Worm (Caenorhabditis elegans): ENCODE results near the gene F20H11.4.

F20H11.4 gene

DNA sequence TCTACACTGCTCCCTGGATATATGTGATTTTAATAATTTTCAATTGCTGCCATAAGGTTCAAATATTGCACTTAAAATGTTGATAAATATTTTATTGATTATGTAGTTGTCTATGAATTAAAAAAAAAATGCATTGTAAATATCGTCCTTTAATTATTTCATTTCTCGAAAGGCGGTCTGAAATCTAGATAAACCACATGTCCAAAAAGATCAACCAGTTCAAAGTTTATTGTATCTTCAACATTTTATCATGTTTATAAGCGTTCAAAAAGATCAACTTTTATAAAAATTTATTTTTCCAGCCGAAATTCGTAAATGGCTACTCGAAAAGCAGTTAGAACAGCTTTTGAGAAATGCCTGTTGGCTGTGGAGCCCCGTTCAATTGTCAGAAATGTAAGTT, 11.5 kb downstream of the F20H11.4 start, which contains the start of gene C13B9.2 (continued):
- TF ChIP-seq snpc-1.1 (tag; optimal IDR thresholded peaks at IDR 0.05; ENCODE audit: insufficient read depth), result no peak

- TF ChIP-seq nhr-27 (tag; optimal IDR thresholded peaks at IDR 0.05) (no peak), lir-1 (GFP tag; conservative IDR thresholded peaks at IDR 0.05) (no peak), K11D2.4 (GFP tag; IDR thresholded peaks at IDR 0.05) (no peak), lin-40 (tag; optimal IDR thresholded peaks at IDR 0.05) (no peak), C17E4.6 (GFP tag; IDR thresholded peaks at IDR 0.05) (no peak), B0336.3 (GFP tag; IDR thresholded peaks at IDR 0.05) (no peak), Y67H2A.10 (GFP tag; conservative IDR thresholded peaks at IDR 0.05) (no peak), B0019.2 (GFP tag; conservative IDR thresholded peaks at IDR 0.05) (no peak), Y53F4B.3 (GFP tag; IDR thresholded peaks at IDR 0.05) (no peak), hsf-1 (GFP tag; IDR thresholded peaks at IDR 0.05) (no peak), lin-54 (GFP tag; optimal IDR thresholded peaks at IDR 0.05) (no peak), ceh-91 (GFP tag; IDR thresholded peaks at IDR 0.05) (no peak), madf-10 (tag; optimal IDR thresholded peaks at IDR 0.05) (no peak)
These were observed 16.4 kb downstream of the F20H11.4 start, which contains the start of gene copd-1 for ce11 chrIII:6624872-6625271. TSS of gene copd-1 (minus strand) at chrIII:6624972.

DNA sequence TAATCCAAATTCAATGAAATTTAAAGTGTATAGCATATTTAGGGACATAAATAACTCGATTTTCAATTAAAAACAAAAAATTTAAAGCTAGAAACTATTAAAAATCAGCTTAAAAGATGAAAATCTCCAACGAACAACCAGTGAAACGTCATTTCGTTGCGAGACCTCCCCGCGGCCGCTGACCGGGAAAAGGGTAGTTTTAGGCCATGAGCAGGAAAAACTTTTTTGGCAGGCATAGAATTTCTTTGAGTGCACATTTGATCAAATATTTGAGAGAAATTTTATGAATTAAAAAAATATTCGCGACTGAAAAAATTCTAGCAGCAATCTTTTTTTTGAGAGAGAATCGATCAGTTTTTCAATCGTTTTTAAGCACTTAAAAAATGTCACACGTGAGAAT, 16.9 kb downstream of the F20H11.4 start:
- no peak for TF ChIP-seq ztf-22 (GFP tag; optimal IDR thresholded peaks at IDR 0.05)
- peak; percentile 10 for TF ChIP-seq tbp1 (GFP tag; optimal IDR thresholded peaks at IDR 0.05)
- TF ChIP-seq ZK185.1 (tag; optimal IDR thresholded peaks at IDR 0.05; ENCODE audit: poor library complexity, severe bottlenecking), result no peak
- TF ChIP-seq ceh-100 (GFP tag; IDR thresholded peaks at IDR 0.05), result peak; percentile 34; the same call in 1 of the 2 replicates
- TF ChIP-seq hmg-20 (GFP tag; IDR thresholded peaks at IDR 0.05), result no peak
- no peak for TF ChIP-seq rpc-1 (optimal IDR thresholded peaks at IDR 0.05)
- TF ChIP-seq rpc-1 (tag; optimal IDR thresholded peaks at IDR 0.05), result no peak
- TF ChIP-seq nfya-2 (GFP tag; IDR thresholded peaks at IDR 0.05), result no peak
- peak; percentile 42 for TF ChIP-seq F23B12.7 (tag; optimal IDR thresholded peaks at IDR 0.05; ENCODE audit: insufficient read depth)
- no peak for TF ChIP-seq lag-1 (GFP tag; IDR thresholded peaks at IDR 0.05)
- no peak for TF ChIP-seq repo-1 (tag; optimal IDR thresholded peaks at IDR 0.05)
- no peak for TF ChIP-seq Y53G8AR.9 (GFP tag; conservative IDR thresholded peaks at IDR 0.05)
- TF ChIP-seq F55B11.4 (tag; optimal IDR thresholded peaks at IDR 0.05; ENCODE audit: borderline replicate concordance, insufficient read depth), result no peak
- no peak for TF ChIP-seq rcor-1 (GFP tag; IDR thresholded peaks at IDR 0.05)
- no peak for TF ChIP-seq ceh-79 (tag; optimal IDR thresholded peaks at IDR 0.05)
- no peak for TF ChIP-seq ccch-3 (GFP tag; optimal IDR thresholded peaks at IDR 0.05)
- TF ChIP-seq lin-26 (GFP tag; IDR thresholded peaks at IDR 0.05), result no peak
- TF ChIP-seq rec-8 (tag; optimal IDR thresholded peaks at IDR 0.05), result no peak
- TF ChIP-seq dox-1 (GFP tag; IDR thresholded peaks at IDR 0.05), result peak; percentile 81
- no peak for TF ChIP-seq hlh-26 (GFP tag; conservative IDR thresholded peaks at IDR 0.05)
- no peak for TF ChIP-seq B0261.1 (tag; optimal IDR thresholded peaks at IDR 0.05)
- no peak for TF ChIP-seq dpl-1 (GFP tag; optimal IDR thresholded peaks at IDR 0.05)
- TF ChIP-seq egl-18 (GFP tag; IDR thresholded peaks at IDR 0.05), result no peak
- TF ChIP-seq snpc-3.4 (tag; optimal IDR thresholded peaks at IDR 0.05), result peak; percentile 68
- TF ChIP-seq let-607 (tag; optimal IDR thresholded peaks at IDR 0.05), result peak; percentile 85 to 91
- no peak for TF ChIP-seq mxl-1 (tag; optimal IDR thresholded peaks at IDR 0.05)
- no peak for TF ChIP-seq chd-7 (tag; optimal IDR thresholded peaks at IDR 0.05)
- no peak for TF ChIP-seq T26A5.8 (tag; optimal IDR thresholded peaks at IDR 0.05)
- peak; percentile 55; the same call in 1 of the 2 replicates for TF ChIP-seq ztf-25 (GFP tag; IDR thresholded peaks at IDR 0.05)
- TF ChIP-seq lsy-27 (tag; optimal IDR thresholded peaks at IDR 0.05; ENCODE audit: borderline replicate concordance, insufficient read depth), result no peak
- no peak for TF ChIP-seq lin-40 (tag; optimal IDR thresholded peaks at IDR 0.05)
- TF ChIP-seq aptf-2 (GFP tag; conservative IDR thresholded peaks at IDR 0.05), result no peak
- peak; percentile 83 for TF ChIP-seq madf-6 (GFP tag; IDR thresholded peaks at IDR 0.05)
